Fruit fly (Drosophila melanogaster): ENCODE results near the gene RpS14b.

The RpS14b gene

DNA sequence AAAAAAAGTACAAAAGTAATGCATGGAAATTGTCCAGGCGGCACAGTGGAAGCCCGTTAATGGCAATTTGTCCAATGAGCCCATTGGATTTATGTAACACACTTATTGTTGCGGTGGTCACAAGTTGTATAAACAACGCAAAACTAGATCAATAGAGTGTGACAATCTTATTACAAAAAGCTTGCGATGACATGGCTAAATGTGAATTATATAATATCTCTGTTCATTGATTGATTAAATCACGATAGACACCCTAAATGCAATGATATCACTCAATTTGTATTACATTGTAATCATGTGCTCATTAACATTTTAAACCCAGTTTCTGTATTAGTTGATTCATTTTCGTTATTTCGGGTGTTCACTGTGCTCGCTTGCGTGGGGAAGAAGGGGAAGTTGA lies 43.3 kb downstream of the RpS14b start (continued):
- TF ChIP-seq Hr39 (GFP tag; optimal IDR thresholded peaks at IDR 0.05) (peak; percentile 52), Sox14 (GFP tag; optimal IDR thresholded peaks at IDR 0.05) (peak; percentile 33), CG10631 (GFP tag; optimal IDR thresholded peaks at IDR 0.05) (peak; percentile 24), Gug (GFP tag; IDR thresholded peaks at IDR 0.05) (no peak), CG10669 (GFP tag; optimal IDR thresholded peaks at IDR 0.05) (peak; percentile 42), CG7368 (GFP tag; optimal IDR thresholded peaks at IDR 0.05) (no peak), ss (GFP tag; optimal IDR thresholded peaks at IDR 0.05) (peak in 1 of 2 experiments; percentile 15), Lpt (GFP tag; optimal IDR thresholded peaks at IDR 0.05) (no peak), CG11902 (GFP tag; optimal IDR thresholded peaks at IDR 0.05) (peak; percentile 19), Smox (GFP tag; optimal IDR thresholded peaks at IDR 0.05) (peak; percentile 19), CG6163 (GFP tag; IDR thresholded peaks at IDR 0.05) (0 out of 3 replicates have a peak, but pooled peaks have one; percentile 40), CG4318 (GFP tag; optimal IDR thresholded peaks at IDR 0.05) (peak; percentile 30), spab (GFP tag; optimal IDR thresholded peaks at IDR 0.05) (peak; percentile 7), CG6792 (GFP tag; optimal IDR thresholded peaks at IDR 0.05) (peak; percentile 24), Eip75B (GFP tag; optimal IDR thresholded peaks at IDR 0.05) (peak; percentile 41), net (GFP tag; optimal IDR thresholded peaks at IDR 0.05) (no peak), dsx (GFP tag; optimal IDR thresholded peaks at IDR 0.05; ENCODE audit: poor library complexity, severe bottlenecking) (no peak), CG8319 (GFP tag; optimal IDR thresholded peaks at IDR 0.05) (no peak), CG31627 (GFP tag; optimal IDR thresholded peaks at IDR 0.05) (peak; percentile 48)

DNA sequence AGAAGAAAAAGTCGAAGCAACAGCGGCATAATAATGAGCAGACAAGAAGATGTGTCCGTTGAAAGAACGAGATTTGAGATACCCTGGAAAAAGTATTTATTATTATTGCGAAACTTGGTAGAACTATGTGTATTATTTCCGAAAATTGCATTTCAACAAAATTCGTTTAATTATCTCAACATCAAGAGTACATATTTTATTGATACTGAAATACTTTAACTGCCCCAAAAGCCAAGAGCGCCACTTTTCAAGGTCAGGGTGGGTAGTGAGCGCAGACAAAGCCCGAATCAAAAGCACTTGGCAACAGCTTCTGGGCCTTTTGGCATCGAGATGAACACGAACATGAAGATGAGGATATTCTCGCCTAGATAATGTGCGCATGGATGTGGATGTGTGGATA lies 44.5 kb downstream of the RpS14b start:
- TF ChIP-seq ss (GFP tag; optimal IDR thresholded peaks at IDR 0.05) (peak; percentile 5 to 45), Sox15 (GFP tag; optimal IDR thresholded peaks at IDR 0.05) (no peak), dac (GFP tag; optimal IDR thresholded peaks at IDR 0.05) (no peak), Ets96B (tag; optimal IDR thresholded peaks at IDR 0.05) (peak; percentile 53), CG4318 (GFP tag; optimal IDR thresholded peaks at IDR 0.05) (no peak), eg (GFP tag; IDR thresholded peaks at IDR 0.05) (no peak), CG15336 (GFP tag; IDR thresholded peaks at IDR 0.05) (0 out of 2 replicates have a peak, but pooled peaks have one; percentile 26), CG6854 (GFP tag; optimal IDR thresholded peaks at IDR 0.05) (no peak), achi (GFP tag; optimal IDR thresholded peaks at IDR 0.05) (peak; percentile 47), Eip93F (GFP tag; optimal IDR thresholded peaks at IDR 0.05) (no peak), Blimp-1 (GFP tag; optimal IDR thresholded peaks at IDR 0.05) (no peak), CG34406 (GFP tag; optimal IDR thresholded peaks at IDR 0.05) (peak; percentile 28), CG32006 (GFP tag; optimal IDR thresholded peaks at IDR 0.05) (peak; percentile 25), fd59A (GFP tag; optimal IDR thresholded peaks at IDR 0.05) (peak; percentile 3), OdsH (GFP tag; optimal IDR thresholded peaks at IDR 0.05) (peak; percentile 16), CG6808 (GFP tag; optimal IDR thresholded peaks at IDR 0.05) (peak; percentile 25), fkh (GFP tag; optimal IDR thresholded peaks at IDR 0.05) (no peak), CG8119 (GFP tag; IDR thresholded peaks at IDR 0.05) (no peak), fd85E (GFP tag; optimal IDR thresholded peaks at IDR 0.05) (no peak), CG1621 (tag; optimal IDR thresholded peaks at IDR 0.05) (peak; percentile 14), spab (GFP tag; optimal IDR thresholded peaks at IDR 0.05) (peak; percentile 46), Sox14 (GFP tag; optimal IDR thresholded peaks at IDR 0.05) (peak; percentile 49), acj6 (GFP tag; optimal IDR thresholded peaks at IDR 0.05) (peak; percentile 36), Lpt (GFP tag; optimal IDR thresholded peaks at IDR 0.05) (peak; percentile 18), salr (GFP tag; optimal IDR thresholded peaks at IDR 0.05) (peak in 1 of 2 experiments; percentile 16), CG6276 (GFP tag; optimal IDR thresholded peaks at IDR 0.05) (no peak), svp (GFP tag) (no peak), CG6163 (GFP tag; IDR thresholded peaks at IDR 0.05) (no peak), CG8632 (GFP tag; optimal IDR thresholded peaks at IDR 0.05) (no peak), CG3919 (GFP tag; optimal IDR thresholded peaks at IDR 0.05) (peak; percentile 35), Hr39 (GFP tag; optimal IDR thresholded peaks at IDR 0.05) (no peak), Eip78C (GFP tag) (peak; percentile 62), esn (GFP tag; optimal IDR thresholded peaks at IDR 0.05) (peak; percentile 0), Sox102F (GFP tag; optimal IDR thresholded peaks at IDR 0.05) (no peak), pdm3 (GFP tag; optimal IDR thresholded peaks at IDR 0.05) (peak; percentile 31), Ets21C (GFP tag; optimal IDR thresholded peaks at IDR 0.05) (no peak), net (GFP tag; optimal IDR thresholded peaks at IDR 0.05) (peak; percentile 2), CG3032 (tag; optimal IDR thresholded peaks at IDR 0.05) (peak; percentile 45), Eip75B (GFP tag; optimal IDR thresholded peaks at IDR 0.05) (peak; percentile 30), dsx (GFP tag; optimal IDR thresholded peaks at IDR 0.05; ENCODE audit: poor library complexity, severe bottlenecking) (peak; percentile 29)
